Worm (Caenorhabditis elegans): ENCODE data around the gene txt-3.

Gene txt-3

ce11 chrIV:4930754-4931322 is 32.9 kb upstream of the txt-3 start (continued):
- TF ChIP-seq hif-1 (tag; optimal IDR thresholded peaks at IDR 0.05) (no peak), hlh-11 (tag; optimal IDR thresholded peaks at IDR 0.05) (no peak), sdz-12 (GFP tag; optimal IDR thresholded peaks at IDR 0.05) (no peak), egl-43 (GFP tag; IDR thresholded peaks at IDR 0.05) (no peak), R02D3.7 (tag; optimal IDR thresholded peaks at IDR 0.05) (no peak), php-3 (GFP tag; IDR thresholded peaks at IDR 0.05) (no peak; the same call in 1 of the 2 replicates), lsy-2 (tag; optimal IDR thresholded peaks at IDR 0.05) (no peak), jun-1 (tag; optimal IDR thresholded peaks at IDR 0.05) (no peak), dmd-8 (GFP tag; IDR thresholded peaks at IDR 0.05) (no peak), nhr-48 (tag; optimal IDR thresholded peaks at IDR 0.05) (no peak), nhr-111 (GFP tag; optimal IDR thresholded peaks at IDR 0.05) (no peak), Y75B8A.6 (GFP tag; IDR thresholded peaks at IDR 0.05) (no peak), skn-1 (tag; optimal IDR thresholded peaks at IDR 0.05) (no peak), saeg-2 (GFP tag; IDR thresholded peaks at IDR 0.05) (no peak; the same call in 1 of the 2 replicates), nhr-28 (tag; optimal IDR thresholded peaks at IDR 0.05) (no peak), mes-2 (tag; optimal IDR thresholded peaks at IDR 0.05; ENCODE audit: poor library complexity, severe bottlenecking) (no peak), fos-1 (tag; optimal IDR thresholded peaks at IDR 0.05) (no peak), mxl-2 (GFP tag; conservative IDR thresholded peaks at IDR 0.05) (no peak; the same call in 1 of the 2 replicates), set-16 (GFP tag; IDR thresholded peaks at IDR 0.05) (no peak), D1046.2 (GFP tag; IDR thresholded peaks at IDR 0.05) (no peak), ZK337.2 (GFP tag; IDR thresholded peaks at IDR 0.05) (0 out of 2 replicates have a peak, but pooled peaks have one; percentile 59), ceh-62 (tag; optimal IDR thresholded peaks at IDR 0.05) (no peak), zfp-2 (tag; optimal IDR thresholded peaks at IDR 0.05) (no peak)

DNA sequence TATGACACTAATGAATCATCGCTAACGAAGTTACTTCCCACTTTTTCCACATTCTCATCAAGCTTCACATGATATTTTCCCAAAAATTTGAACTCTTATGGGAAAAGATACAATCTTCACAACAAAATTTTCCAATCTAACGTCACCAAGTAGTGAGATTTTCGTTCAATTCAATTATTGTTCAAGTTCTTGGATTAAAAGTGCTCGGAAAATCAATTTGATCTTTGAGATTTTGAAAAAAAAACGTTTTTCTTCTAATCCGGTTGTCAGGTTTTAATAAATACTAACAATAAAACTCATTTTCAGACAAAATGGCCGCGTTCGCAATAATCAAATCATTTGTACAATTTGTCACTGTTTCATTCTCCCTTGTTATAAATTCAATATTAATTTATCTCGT is 29.7 kb upstream of the txt-3 start, which contains the start of gene str-153:
Gene str-153 (plus strand): TSS at position 301 of the 400 bp plus-strand sequence.
- TF ChIP-seq nhr-28 (tag; optimal IDR thresholded peaks at IDR 0.05) (no peak), unc-62 (GFP tag; optimal IDR thresholded peaks at IDR 0.05 in 1 of 2) (peak in 1 of 2 experiments; percentile 4), unc-62 (tag; optimal IDR thresholded peaks at IDR 0.05) (no peak)

DNA sequence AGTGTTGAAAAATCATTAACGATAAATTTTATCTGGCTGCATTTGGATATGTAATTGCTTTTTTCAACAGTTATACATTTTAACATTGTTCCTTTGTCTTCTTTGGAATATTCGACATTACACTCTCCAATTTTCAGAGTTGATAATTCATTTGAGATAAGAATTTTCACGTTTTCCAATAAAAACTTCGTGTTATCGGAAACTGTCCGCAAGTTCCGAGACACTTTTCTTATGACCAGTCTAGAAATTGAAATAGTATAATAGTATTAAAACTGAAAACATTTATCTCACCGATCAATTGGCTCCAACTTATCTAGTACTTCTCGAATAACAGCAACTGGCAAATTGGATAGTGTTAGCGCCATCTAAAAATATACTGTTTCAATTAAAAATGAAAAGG is 26.1 kb upstream of the txt-3 start, which contains the start of gene fbxa-86:
Gene fbxa-86 (minus strand): TSS at position 367 of the 400 bp plus-strand sequence.
- no peak for TF ChIP-seq nhr-10 (tag; optimal IDR thresholded peaks at IDR 0.05)
- TF ChIP-seq dmd-8 (GFP tag; IDR thresholded peaks at IDR 0.05) = no peak
- TF ChIP-seq unc-62 (GFP tag; optimal IDR thresholded peaks at IDR 0.05 in 1 of 2) = peak in 1 of 2 experiments; percentile 7
- no peak for TF ChIP-seq unc-62 (tag; optimal IDR thresholded peaks at IDR 0.05)
- no peak for TF ChIP-seq Y75B8A.6 (GFP tag; IDR thresholded peaks at IDR 0.05)
- TF ChIP-seq arid-1 (GFP tag; conservative IDR thresholded peaks at IDR 0.05) = no peak
- no peak for TF ChIP-seq php-3 (GFP tag; IDR thresholded peaks at IDR 0.05)
- peak; percentile 9 for TF ChIP-seq pqm-1 (tag; optimal IDR thresholded peaks at IDR 0.05)
- TF ChIP-seq nhr-28 (tag; optimal IDR thresholded peaks at IDR 0.05) = no peak
- no peak for TF ChIP-seq lin-38 (GFP tag; IDR thresholded peaks at IDR 0.05)
- no peak for TF ChIP-seq tra-1 (GFP tag; IDR thresholded peaks at IDR 0.05)

ce11 chrIV:4938664-4939063 is 25.1 kb upstream of the txt-3 start, which contains the start of gene str-168:
TSS of gene str-168 (plus strand) at chrIV:4938964.
- TF ChIP-seq nhr-48 (tag; optimal IDR thresholded peaks at IDR 0.05) = no peak
- no peak for TF ChIP-seq lir-3 (tag; optimal IDR thresholded peaks at IDR 0.05)
- no peak for TF ChIP-seq spr-1 (tag; optimal IDR thresholded peaks at IDR 0.05)
- TF ChIP-seq unc-130 (GFP tag; optimal IDR thresholded peaks at IDR 0.05) = no peak
- TF ChIP-seq T26A8.4 (GFP tag; IDR thresholded peaks at IDR 0.05) = no peak
- no peak for TF ChIP-seq dpl-1 (GFP tag; optimal IDR thresholded peaks at IDR 0.05)
- TF ChIP-seq lin-39 (tag; optimal IDR thresholded peaks at IDR 0.05) = no peak
- TF ChIP-seq egl-27 (tag; optimal IDR thresholded peaks at IDR 0.05) = no peak
- no peak for TF ChIP-seq ceh-32 (tag; optimal IDR thresholded peaks at IDR 0.05; ENCODE audit: poor library complexity)
- no peak for TF ChIP-seq php-3 (GFP tag; IDR thresholded peaks at IDR 0.05)
- TF ChIP-seq set-16 (GFP tag; IDR thresholded peaks at IDR 0.05) = no peak
- no peak for TF ChIP-seq daf-16 (GFP tag; optimal IDR thresholded peaks at IDR 0.05)
- TF ChIP-seq daf-16 (tag; optimal IDR thresholded peaks at IDR 0.05) = no peak
- no peak for TF ChIP-seq tag-97 (GFP tag; IDR thresholded peaks at IDR 0.05)
- no peak for TF ChIP-seq dmd-8 (GFP tag; IDR thresholded peaks at IDR 0.05)
- no peak for TF ChIP-seq dve-1 (tag; optimal IDR thresholded peaks at IDR 0.05; ENCODE audit: insufficient read depth)
- no peak for TF ChIP-seq attf-4 (tag; optimal IDR thresholded peaks at IDR 0.05)
- no peak for TF ChIP-seq ceh-62 (tag; optimal IDR thresholded peaks at IDR 0.05)
- no peak for TF ChIP-seq lin-15B (tag; optimal IDR thresholded peaks at IDR 0.05)

Data from whole organism, L4 larva.